Fruit fly (Drosophila melanogaster) whole organism, embryonic: ENCODE results near the gene CG14195.

Source experiments
- ATbp ChIP-seq: fragments of 200-800 bp; sonication (Bioruptor generic); optimal IDR thresholded peaks from 2 replicates; lab custom pipeline; 2017; ENCODE audit warnings: missing biosample characterization, mild to moderate bottlenecking, missing genetic modification characterization, missing genetic modification reagents
- CG10274 ChIP-seq: fragments of 200-800 bp; sonication (Bioruptor generic); optimal IDR thresholded peaks from 3 replicates; lab custom pipeline; 2017; ENCODE audit warnings: missing biosample characterization, mild to moderate bottlenecking, missing genetic modification characterization
- CG10366 ChIP-seq: fragments of 200-800 bp; sonication (Bioruptor generic); IDR thresholded peaks from 2 replicates; pipeline ENCODE4 v1.3.6; 2022; ENCODE audit warnings: missing biosample characterization, missing genetic modification characterization
- CG11456 ChIP-seq: fragments of 200-800 bp; sonication (Bioruptor generic); IDR thresholded peaks from 3 replicates; pipeline ENCODE4 v1.3.6; 2022; ENCODE audit warnings: missing biosample characterization, missing genetic modification characterization
- CG12942 ChIP-seq: fragments of 200-800 bp; sonication (Bioruptor generic); optimal IDR thresholded peaks from 3 replicates; lab custom pipeline; 2016; ENCODE audit warnings: missing biosample characterization, missing genetic modification characterization
- CG15011 ChIP-seq: fragments of 200-800 bp; sonication (Bioruptor generic); optimal IDR thresholded peaks from 3 replicates; lab custom pipeline; 2018; ENCODE audit warnings: missing biosample characterization, mild to moderate bottlenecking, missing genetic modification characterization
- CG15479 ChIP-seq: fragments of 200-800 bp; sonication (Bioruptor generic); optimal IDR thresholded peaks from 3 replicates; lab custom pipeline; 2019; ENCODE audit warnings: missing biosample characterization, mild to moderate bottlenecking, missing genetic modification characterization, moderate library complexity
- CG16813 ChIP-seq: fragments of 200-800 bp; sonication (Bioruptor generic); IDR thresholded peaks from 3 replicates; pipeline ENCODE4 v1.3.6; 2022; ENCODE audit warnings: missing biosample characterization, missing genetic modification characterization; ENCODE audit not compliant: partially characterized antibody
- CG17912 ChIP-seq: fragments of 200-800 bp; sonication (Bioruptor generic); optimal IDR thresholded peaks from 2 replicates; lab custom pipeline; 2018; ENCODE audit warnings: missing biosample characterization, mild to moderate bottlenecking, missing genetic modification characterization
- CG18619 ChIP-seq: fragments of 200-800 bp; sonication (Bioruptor generic); optimal IDR thresholded peaks from 3 replicates; lab custom pipeline; 2017; ENCODE audit warnings: missing biosample characterization, mild to moderate bottlenecking, missing genetic modification characterization
- CG2120 ChIP-seq: fragments of 200-800 bp; sonication (Bioruptor generic); optimal IDR thresholded peaks from 3 replicates; lab custom pipeline; 2016; ENCODE audit warnings: missing biosample characterization, missing genetic modification characterization
- CG34376 ChIP-seq: fragments of 200-800 bp; sonication (Bioruptor generic); optimal IDR thresholded peaks from 2 replicates; lab custom pipeline; 2018; ENCODE audit warnings: missing biosample characterization, mild to moderate bottlenecking, missing genetic modification characterization
- CG4404 ChIP-seq: fragments of 200-800 bp; sonication (Bioruptor generic); IDR thresholded peaks from 2 replicates; pipeline ENCODE4 v1.3.6; 2022; ENCODE audit warnings: missing biosample characterization, missing genetic modification characterization
- CG4617 ChIP-seq: fragments of 200-800 bp; sonication (Bioruptor generic); optimal IDR thresholded peaks from 3 replicates; lab custom pipeline; 2016; ENCODE audit warnings: missing biosample characterization, missing genetic modification characterization, borderline replicate concordance
- CG5245 ChIP-seq: fragments of 200-800 bp; sonication (Bioruptor generic); optimal IDR thresholded peaks from 3 replicates; lab custom pipeline; 2016; ENCODE audit warnings: missing biosample characterization, missing genetic modification characterization
- CG6689 ChIP-seq: fragments of 200-800 bp; sonication (Bioruptor generic); IDR thresholded peaks from 2 replicates; pipeline ENCODE4 v1.3.6; 2022; ENCODE audit warnings: missing biosample characterization, missing genetic modification characterization
- CG7987 ChIP-seq: fragments of 200-800 bp; sonication (Bioruptor generic); optimal IDR thresholded peaks from 2 replicates; lab custom pipeline; 2018; ENCODE audit warnings: missing biosample characterization, mild to moderate bottlenecking, missing genetic modification characterization, moderate library complexity
- CG8359 ChIP-seq: fragments of 200-800 bp; sonication (Bioruptor generic); optimal IDR thresholded peaks from 2 replicates; lab custom pipeline; 2017; ENCODE audit warnings: missing biosample characterization, mild to moderate bottlenecking, missing genetic modification characterization, borderline replicate concordance
- Camta ChIP-seq: fragments of 200-800 bp; sonication (Bioruptor generic); optimal IDR thresholded peaks from 2 replicates; lab custom pipeline; 2016; ENCODE audit warnings: missing biosample characterization, missing genetic modification characterization
- Chrac-16 ChIP-seq: fragments of 200-800 bp; sonication (Bioruptor generic); optimal IDR thresholded peaks from 3 replicates; lab custom pipeline; 2016; ENCODE audit warnings: missing biosample characterization, missing genetic modification characterization
- D19B ChIP-seq: fragments of 200-800 bp; sonication (Bioruptor generic); optimal IDR thresholded peaks from 2 replicates; lab custom pipeline; 2017; ENCODE audit warnings: missing biosample characterization, mild to moderate bottlenecking, missing genetic modification characterization
- Deaf1 ChIP-seq: fragments of 200-800 bp; optimal IDR thresholded peaks from 3 replicates; lab custom pipeline; 2019; ENCODE audit warnings: missing biosample characterization, mild to moderate bottlenecking, missing genetic modification characterization, moderate library complexity
- Fer2 ChIP-seq: fragments of 200-800 bp; sonication (Bioruptor generic); optimal IDR thresholded peaks from 2 replicates; lab custom pipeline; 2018; ENCODE audit warnings: missing biosample characterization, mild to moderate bottlenecking, missing genetic modification characterization, moderate library complexity
- Hr78 ChIP-seq, 2 experiments: fragments of 200-800 bp in 1 of 2; fragments of >200 bp in 1 of 2; sonication (Bioruptor generic) in 1 of 2; optimal IDR thresholded peaks; 2 replicates each; lab custom pipeline; 2017 to 2019; ENCODE audit warnings: missing biosample characterization in 2 of 2, missing genetic modification characterization in 2 of 2, mild to moderate bottlenecking in 1 of 2, moderate library complexity in 1 of 2
- Neu2 ChIP-seq: fragments of 200-800 bp; sonication (Bioruptor generic); optimal IDR thresholded peaks from 3 replicates; lab custom pipeline; 2016; ENCODE audit warnings: missing biosample characterization, missing genetic modification characterization, borderline replicate concordance
- Ravus ChIP-seq: fragments of 200-800 bp; sonication (Bioruptor generic); IDR thresholded peaks from 2 replicates; pipeline ENCODE4 v1.3.6; 2022; ENCODE audit warnings: missing biosample characterization, missing genetic modification characterization
- Tbp ChIP-seq: fragments of >200 bp; optimal IDR thresholded peaks from 2 replicates; lab custom pipeline; 2018; ENCODE audit warnings: missing biosample characterization, missing genetic modification characterization
- al ChIP-seq: fragments of 200-800 bp; sonication (Bioruptor generic); IDR thresholded peaks from 2 replicates; pipeline ENCODE4 v1.3.6; 2022; ENCODE audit warnings: missing biosample characterization, missing genetic modification characterization
- bowl ChIP-seq: fragments of 200-800 bp; sonication (Bioruptor generic); IDR thresholded peaks from 2 replicates; pipeline ENCODE4 v1.3.6; 2022; ENCODE audit warnings: missing biosample characterization, missing genetic modification characterization
- croc ChIP-seq: fragments of 200-800 bp; sonication (Bioruptor generic); conservative IDR thresholded peaks from 3 replicates; pipeline ENCODE4 v1.3.6; 2022; ENCODE audit warnings: missing biosample characterization, missing genetic modification characterization
- crp ChIP-seq, 2 experiments: fragments of 200-800 bp; sonication (Bioruptor generic); optimal IDR thresholded peaks; 2 replicates in 1 of 2; 3 replicates in 1 of 2; lab custom pipeline; 2017; ENCODE audit warnings: missing biosample characterization in 2 of 2, missing genetic modification characterization in 2 of 2, mild to moderate bottlenecking in 1 of 2, moderate library complexity in 1 of 2
- da ChIP-seq: fragments of 200-800 bp; sonication (Bioruptor generic); optimal IDR thresholded peaks from 2 replicates; lab custom pipeline; 2016; ENCODE audit warnings: missing biosample characterization, missing genetic modification characterization
- eve ChIP-seq, 2 experiments: fragments of >200 bp; optimal IDR thresholded peaks; 2 replicates each; lab custom pipeline; 2017; ENCODE audit warnings: missing biosample characterization in 2 of 2, missing genetic modification characterization in 2 of 2
- eyg ChIP-seq: fragments of 200-800 bp; sonication (Bioruptor generic); optimal IDR thresholded peaks from 3 replicates; lab custom pipeline; 2016; ENCODE audit warnings: missing biosample characterization, missing genetic modification characterization
- fd96Cb ChIP-seq: fragments of 200-800 bp; sonication (Bioruptor generic); optimal IDR thresholded peaks from 2 replicates; lab custom pipeline; 2018; ENCODE audit warnings: missing biosample characterization, mild to moderate bottlenecking, missing genetic modification characterization, moderate library complexity
- gcm2 ChIP-seq: fragments of 200-800 bp; sonication (Bioruptor generic); optimal IDR thresholded peaks from 2 replicates; lab custom pipeline; 2016; ENCODE audit warnings: missing biosample characterization, missing genetic modification characterization
- h ChIP-seq: fragments of >200 bp; optimal IDR thresholded peaks from 2 replicates; lab custom pipeline; 2017
- jumu ChIP-seq: fragments of 200-800 bp; sonication (Bioruptor generic); optimal IDR thresholded peaks from 3 replicates; lab custom pipeline; 2016; ENCODE audit warnings: missing biosample characterization, missing genetic modification characterization
- kay ChIP-seq: fragments of 200-800 bp; sonication (Bioruptor generic); optimal IDR thresholded peaks from 2 replicates; lab custom pipeline; 2016; ENCODE audit warnings: missing biosample characterization, missing genetic modification characterization
- kni ChIP-seq: fragments of 200-800 bp; sonication (Bioruptor generic); optimal IDR thresholded peaks from 3 replicates; lab custom pipeline; 2017; ENCODE audit warnings: mild to moderate bottlenecking, missing biosample characterization, missing genetic modification reagents, missing genetic modification characterization
- lola ChIP-seq, 3 experiments: fragments of >200 bp in 2 of 3; fragments of 200-800 bp in 1 of 3; sonication (Bioruptor generic) in 1 of 3; optimal IDR thresholded peaks; 2 replicates each; lab custom pipeline; 2017 to 2019; ENCODE audit warnings: missing biosample characterization in 3 of 3, missing genetic modification characterization in 3 of 3, mild to moderate bottlenecking in 1 of 3, moderate library complexity in 1 of 3
- mld ChIP-seq: fragments of 200-800 bp; sonication (Bioruptor generic); IDR thresholded peaks from 3 replicates; pipeline ENCODE4 v1.3.6; 2022; ENCODE audit warnings: missing biosample characterization, missing genetic modification characterization; ENCODE audit not compliant: partially characterized antibody
- ranshi ChIP-seq: fragments of 200-800 bp; sonication (Bioruptor generic); IDR thresholded peaks from 2 replicates; pipeline ENCODE4 v1.3.6; 2022; ENCODE audit warnings: missing biosample characterization, missing genetic modification characterization
- schlank ChIP-seq: fragments of 200-800 bp; sonication (Bioruptor generic); optimal IDR thresholded peaks from 2 replicates; lab custom pipeline; 2018; ENCODE audit warnings: missing biosample characterization, mild to moderate bottlenecking, missing genetic modification characterization
- sim ChIP-seq: fragments of 200-800 bp; sonication (Bioruptor generic); IDR thresholded peaks from 2 replicates; pipeline ENCODE4 v1.3.6; 2022; ENCODE audit warnings: missing biosample characterization, missing genetic modification characterization
- tap ChIP-seq: fragments of 200-800 bp; optimal IDR thresholded peaks from 3 replicates; lab custom pipeline; 2019; ENCODE audit warnings: missing biosample characterization, mild to moderate bottlenecking, missing genetic modification characterization, moderate library complexity
- tgo ChIP-seq: fragments of 200-800 bp; sonication (Bioruptor generic); IDR thresholded peaks from 3 replicates; pipeline ENCODE4 v1.3.6; 2022; ENCODE audit warnings: missing biosample characterization, missing genetic modification characterization
- tx ChIP-seq: fragments of 200-800 bp; sonication (Bioruptor generic); optimal IDR thresholded peaks from 2 replicates; lab custom pipeline; 2016; ENCODE audit warnings: missing biosample characterization, missing genetic modification characterization
- wdn ChIP-seq: fragments of 200-800 bp; sonication (Bioruptor generic); IDR thresholded peaks from 2 replicates; pipeline ENCODE4 v1.3.6; 2022; ENCODE audit warnings: missing biosample characterization, missing genetic modification characterization
- zf30C ChIP-seq: fragments of 200-800 bp; sonication (Bioruptor generic); optimal IDR thresholded peaks from 3 replicates; lab custom pipeline; 2018; ENCODE audit warnings: missing biosample characterization, mild to moderate bottlenecking, missing genetic modification characterization

Gene CG14195

dm6 chrX:19179696-19180255 lies 32.1 kb downstream of the CG14195 start, which contains the start of the genes CG7556 and CG7453 (continued):
- TF ChIP-seq sim (GFP tag; lab: Robert Waterston, UW) (no peak), crp (GFP tag; optimal IDR thresholded peaks at IDR 0.05; lab: Kevin White, UChicago) (peak; percentile 15 to 85), Chrac-16 (GFP tag; lab: Kevin White, UChicago) (peak; percentile 82), Deaf1 (tag; lab: Kevin White, UChicago) (peak; percentile 40), eve (GFP tag; optimal IDR thresholded peaks at IDR 0.05; lab: Kevin White, UChicago) (no peak), Neu2 (no peak), kni (GFP tag; lab: Kevin White, UChicago) (peak; percentile 7), gcm2 (GFP tag; lab: Kevin White, UChicago) (no peak), tx (peak; percentile 82), eyg (GFP tag; lab: Kevin White, UChicago) (peak; percentile 19), CG4404 (GFP tag; lab: Robert Waterston, UW) (peak; percentile 32), jumu (GFP tag; lab: Kevin White, UChicago) (peak; percentile 75), Tbp (GFP tag; lab: Kevin White, UChicago) (no peak), tap (tag; lab: Kevin White, UChicago) (peak; percentile 22), CG34376 (GFP tag; lab: Kevin White, UChicago) (peak; percentile 54), CG16813 (no peak), croc (GFP tag; lab: Robert Waterston, UW) (peak; percentile 56; the same call in 2 of the 3 replicates), ATbp (GFP tag; lab: Kevin White, UChicago) (no peak), CG17912 (no peak), Camta (GFP tag; lab: Kevin White, UChicago) (peak; percentile 62), CG2120 (GFP tag; lab: Kevin White, UChicago) (peak; percentile 89), CG4617 (GFP tag; lab: Kevin White, UChicago) (peak; percentile 38), al (GFP tag; lab: Robert Waterston, UW) (0 out of 2 replicates have a peak, but pooled peaks have one; percentile 16), Fer2 (peak; percentile 55), Ravus (GFP tag; lab: Robert Waterston, UW) (no peak), schlank (tag; lab: Kevin White, UChicago) (peak; percentile 7), zf30C (GFP tag; lab: Kevin White, UChicago) (peak; percentile 64), mld (GFP tag; lab: Robert Waterston, UW) (no peak), da (peak; percentile 35), CG10366 (GFP tag; lab: Robert Waterston, UW) (peak; percentile 51), ranshi (GFP tag; lab: Robert Waterston, UW) (peak; percentile 62; the same call in 1 of the 2 replicates), CG18619 (GFP tag; lab: Kevin White, UChicago) (peak; percentile 64), Hr78 (GFP tag; optimal IDR thresholded peaks at IDR 0.05; lab: Kevin White, UChicago) (no peak), lola (GFP tag; optimal IDR thresholded peaks at IDR 0.05; lab: Kevin White, UChicago) (peak in 1 of 3 experiments; percentile 80), D19B (GFP tag; lab: Kevin White, UChicago) (peak; percentile 39), CG5245 (GFP tag; lab: Kevin White, UChicago) (peak; percentile 64), CG6689 (peak; percentile 76), CG15479 (peak; percentile 31), CG15011 (GFP tag; lab: Kevin White, UChicago) (peak; percentile 54), kay (GFP tag; lab: Kevin White, UChicago) (peak; percentile 60), wdn (GFP tag; lab: Robert Waterston, UW) (0 out of 2 replicates have a peak, but pooled peaks have one; percentile 17), CG7987 (no peak), fd96Cb (tag; lab: Kevin White, UChicago) (peak; percentile 46), CG8359 (GFP tag; lab: Kevin White, UChicago) (no peak), tgo (GFP tag; lab: Robert Waterston, UW) (peak; percentile 60), h (lab: Kevin White, UChicago) (no peak), CG11456 (GFP tag; lab: Robert Waterston, UW) (no peak; the same call in 2 of the 3 replicates), bowl (GFP tag; lab: Robert Waterston, UW) (no peak), CG12942 (GFP tag; lab: Kevin White, UChicago) (peak; percentile 66), CG10274 (peak; percentile 17)
